Fruit fly (Drosophila melanogaster) whole organism, embryonic: ENCODE measurements around the gene CG15373.

ENCODE experiments used
- Awh ChIP-seq: fragments of 200-800 bp; sonication (Bioruptor generic); IDR thresholded peaks from 2 replicates; pipeline ENCODE4, ENCODE4 v1.3.6; 2022; ENCODE audit warnings: missing biosample characterization, missing genetic modification characterization
- B-H2 ChIP-seq: fragments of 200-800 bp; sonication (Bioruptor generic); optimal IDR thresholded peaks from 2 replicates; lab custom pipeline; 2018; ENCODE audit warnings: missing biosample characterization, mild to moderate bottlenecking, missing genetic modification characterization
- CG10147 ChIP-seq: fragments of 200-800 bp; sonication (Bioruptor generic); optimal IDR thresholded peaks from 2 replicates; lab custom pipeline; 2019; ENCODE audit warnings: missing biosample characterization, mild to moderate bottlenecking, missing genetic modification characterization, moderate library complexity
- CG1024 ChIP-seq: fragments of 200-800 bp; sonication (Bioruptor generic); IDR thresholded peaks from 2 replicates; pipeline ENCODE4 v1.3.6; 2022; ENCODE audit warnings: missing biosample characterization, missing genetic modification characterization
- CG13123 ChIP-seq: fragments of 200-800 bp; sonication (Bioruptor generic); optimal IDR thresholded peaks from 2 replicates; lab custom pipeline; 2016; ENCODE audit warnings: missing biosample characterization, missing genetic modification characterization
- CG13894 ChIP-seq: fragments of 200-800 bp; sonication (Bioruptor generic); optimal IDR thresholded peaks from 3 replicates; lab custom pipeline; 2018; ENCODE audit warnings: missing biosample characterization, mild to moderate bottlenecking, missing genetic modification characterization, moderate library complexity
- CG14014 ChIP-seq: fragments of 200-800 bp; sonication (Bioruptor generic); IDR thresholded peaks from 2 replicates; pipeline ENCODE4 v1.3.6; 2022; ENCODE audit warnings: missing biosample characterization, missing genetic modification characterization
- CG17186 ChIP-seq: fragments of 200-800 bp; sonication (Bioruptor generic); optimal IDR thresholded peaks from 3 replicates; lab custom pipeline; 2017; ENCODE audit warnings: missing biosample characterization, missing genetic modification reagents, missing genetic modification characterization
- CG18764 ChIP-seq: fragments of 200-800 bp; sonication (Bioruptor generic); optimal IDR thresholded peaks from 3 replicates; lab custom pipeline; 2016; ENCODE audit warnings: missing biosample characterization, missing genetic modification characterization
- CG2120 ChIP-seq: fragments of 200-800 bp; sonication (Bioruptor generic); optimal IDR thresholded peaks from 3 replicates; lab custom pipeline; 2016; ENCODE audit warnings: missing biosample characterization, missing genetic modification characterization
- CG2678 ChIP-seq: fragments of 200-800 bp; sonication (Bioruptor generic); optimal IDR thresholded peaks from 3 replicates; lab custom pipeline; 2019; ENCODE audit warnings: missing biosample characterization, mild to moderate bottlenecking, missing genetic modification characterization, moderate library complexity
- CG34376 ChIP-seq: fragments of 200-800 bp; sonication (Bioruptor generic); optimal IDR thresholded peaks from 2 replicates; lab custom pipeline; 2018; ENCODE audit warnings: missing biosample characterization, mild to moderate bottlenecking, missing genetic modification characterization
- CG4360 ChIP-seq: fragments of 200-800 bp; sonication (Bioruptor generic); IDR thresholded peaks from 2 replicates; pipeline ENCODE4 v1.3.6; 2022; ENCODE audit warnings: missing biosample characterization, missing genetic modification characterization
- CG4424 ChIP-seq: fragments of 200-800 bp; sonication (Bioruptor generic); optimal IDR thresholded peaks from 3 replicates; lab custom pipeline; 2016; ENCODE audit warnings: missing biosample characterization, missing genetic modification characterization
- CG6765 ChIP-seq: fragments of 200-800 bp; sonication (Bioruptor generic); optimal IDR thresholded peaks from 3 replicates; lab custom pipeline; 2017; ENCODE audit warnings: missing biosample characterization, mild to moderate bottlenecking, missing genetic modification characterization
- CG6854 ChIP-seq: fragments of 200-800 bp; sonication (Bioruptor generic); optimal IDR thresholded peaks from 3 replicates; lab custom pipeline; 2017; ENCODE audit warnings: missing biosample characterization, mild to moderate bottlenecking, missing genetic modification characterization
- CG7987 ChIP-seq: fragments of 200-800 bp; sonication (Bioruptor generic); optimal IDR thresholded peaks from 2 replicates; lab custom pipeline; 2018; ENCODE audit warnings: missing biosample characterization, mild to moderate bottlenecking, missing genetic modification characterization, moderate library complexity
- CG8478 ChIP-seq: fragments of >200 bp; optimal IDR thresholded peaks from 2 replicates; lab custom pipeline; 2018
- CG9727 ChIP-seq: fragments of 200-800 bp; sonication (Bioruptor generic); optimal IDR thresholded peaks from 3 replicates; lab custom pipeline; 2017; ENCODE audit warnings: missing biosample characterization, mild to moderate bottlenecking, missing genetic modification characterization
- Chrac-16 ChIP-seq: fragments of 200-800 bp; sonication (Bioruptor generic); optimal IDR thresholded peaks from 3 replicates; lab custom pipeline; 2016; ENCODE audit warnings: missing biosample characterization, missing genetic modification characterization
- Doc3 ChIP-seq: fragments of 200-800 bp; sonication (Bioruptor generic); IDR thresholded peaks from 3 replicates; pipeline ENCODE4 v1.3.6; 2022; ENCODE audit warnings: missing biosample characterization, missing genetic modification characterization; ENCODE audit not compliant: partially characterized antibody
- Dp ChIP-seq: fragments of 200-800 bp; sonication (Bioruptor generic); optimal IDR thresholded peaks from 2 replicates; lab custom pipeline; 2018; ENCODE audit warnings: missing biosample characterization, mild to moderate bottlenecking, missing genetic modification characterization, moderate library complexity
- E2f2 ChIP-seq: fragments of 200-800 bp; sonication (Bioruptor generic); IDR thresholded peaks from 2 replicates; pipeline ENCODE4 v1.3.6; 2022; ENCODE audit warnings: missing biosample characterization, missing genetic modification characterization
- ERR ChIP-seq: fragments of 200-800 bp; sonication (Bioruptor generic); optimal IDR thresholded peaks from 2 replicates; lab custom pipeline; 2016; ENCODE audit warnings: missing biosample characterization, missing genetic modification characterization
- Elba2 ChIP-seq: fragments of 200-800 bp; sonication (Bioruptor generic); optimal IDR thresholded peaks from 3 replicates; lab custom pipeline; 2016; ENCODE audit warnings: missing biosample characterization, missing genetic modification characterization
- HLHmδ ChIP-seq: fragments of 200-800 bp; sonication (Bioruptor generic); optimal IDR thresholded peaks from 2 replicates; lab custom pipeline; 2018; ENCODE audit warnings: missing biosample characterization, mild to moderate bottlenecking, missing genetic modification characterization, moderate library complexity
- Hmx ChIP-seq: fragments of 200-800 bp; sonication (Bioruptor generic); optimal IDR thresholded peaks from 2 replicates; lab custom pipeline; 2016; ENCODE audit warnings: missing biosample characterization, missing genetic modification characterization
- Kr ChIP-seq: fragments of 200-800 bp; sonication (Bioruptor generic); optimal IDR thresholded peaks from 2 replicates; lab custom pipeline; 2017; ENCODE audit warnings: missing biosample characterization, mild to moderate bottlenecking, missing genetic modification characterization
- Meics ChIP-seq: fragments of 200-800 bp; sonication (Bioruptor generic); optimal IDR thresholded peaks from 2 replicates; lab custom pipeline; 2017; ENCODE audit warnings: missing biosample characterization, mild to moderate bottlenecking, missing genetic modification characterization
- Poxn ChIP-seq: fragments of 200-800 bp; sonication (Bioruptor generic); IDR thresholded peaks from 2 replicates; pipeline ENCODE4 v1.3.6; 2022; ENCODE audit warnings: missing biosample characterization, missing genetic modification characterization
- Sry-β ChIP-seq: fragments of 200-800 bp; sonication (Bioruptor generic); optimal IDR thresholded peaks from 2 replicates; lab custom pipeline; 2018; ENCODE audit warnings: missing biosample characterization, mild to moderate bottlenecking, missing genetic modification characterization, moderate library complexity
- bcd ChIP-seq: fragments of 200-800 bp; sonication (Bioruptor generic); optimal IDR thresholded peaks from 2 replicates; lab custom pipeline; 2017; ENCODE audit warnings: missing biosample characterization, mild to moderate bottlenecking, missing genetic modification characterization
- cas ChIP-seq: fragments of 200-800 bp; sonication (Bioruptor generic); IDR thresholded peaks from 2 replicates; pipeline ENCODE4 v1.3.6; 2022; ENCODE audit warnings: missing biosample characterization, missing genetic modification characterization
- cato ChIP-seq: fragments of 200-800 bp; sonication (Bioruptor generic); optimal IDR thresholded peaks from 2 replicates; lab custom pipeline; 2016; ENCODE audit warnings: missing biosample characterization, missing genetic modification characterization, borderline replicate concordance
- chm ChIP-seq: fragments of 200-800 bp; sonication (Bioruptor generic); IDR thresholded peaks from 2 replicates; pipeline ENCODE4 v1.3.6; 2022; ENCODE audit warnings: missing biosample characterization, missing genetic modification characterization
- emc ChIP-seq: fragments of 200-800 bp; sonication (Bioruptor generic); optimal IDR thresholded peaks from 2 replicates; lab custom pipeline; 2016; ENCODE audit warnings: missing biosample characterization, missing genetic modification characterization
- eve ChIP-seq, 2 experiments: fragments of >200 bp; optimal IDR thresholded peaks; 2 replicates each; lab custom pipeline; 2017; ENCODE audit warnings: missing biosample characterization in 2 of 2, missing genetic modification characterization in 2 of 2
- ewg ChIP-seq: fragments of 200-800 bp; sonication (Bioruptor generic); optimal IDR thresholded peaks from 3 replicates; lab custom pipeline; 2017; ENCODE audit warnings: mild to moderate bottlenecking, missing biosample characterization, missing genetic modification reagents, missing genetic modification characterization
- exex ChIP-seq: fragments of 200-800 bp; sonication (Bioruptor generic); optimal IDR thresholded peaks from 4 replicates; lab custom pipeline; 2018; ENCODE audit warnings: missing biosample characterization, mild to moderate bottlenecking, missing genetic modification characterization, moderate library complexity
- fd64A ChIP-seq: fragments of 200-800 bp; sonication (Bioruptor generic); optimal IDR thresholded peaks from 3 replicates; lab custom pipeline; 2018; ENCODE audit warnings: missing biosample characterization, mild to moderate bottlenecking, missing genetic modification characterization
- gcm ChIP-seq: fragments of 200-800 bp; sonication (Bioruptor generic); optimal IDR thresholded peaks from 2 replicates; lab custom pipeline; 2019; ENCODE audit warnings: missing biosample characterization, mild to moderate bottlenecking, missing genetic modification characterization, moderate library complexity
- her ChIP-seq: fragments of 200-800 bp; sonication (Bioruptor generic); optimal IDR thresholded peaks from 2 replicates; lab custom pipeline; 2016; ENCODE audit warnings: missing biosample characterization, missing genetic modification characterization
- ken ChIP-seq: fragments of 200-800 bp; sonication (Bioruptor generic); IDR thresholded peaks from 3 replicates; pipeline ENCODE4 v1.3.6; 2022; ENCODE audit warnings: missing biosample characterization, missing genetic modification characterization
- mld ChIP-seq: fragments of 200-800 bp; sonication (Bioruptor generic); IDR thresholded peaks from 3 replicates; pipeline ENCODE4 v1.3.6; 2022; ENCODE audit warnings: missing biosample characterization, missing genetic modification characterization; ENCODE audit not compliant: partially characterized antibody
- nerfin-1 ChIP-seq: fragments of 200-800 bp; sonication (Bioruptor generic); optimal IDR thresholded peaks from 3 replicates; lab custom pipeline; 2019; ENCODE audit warnings: missing biosample characterization, mild to moderate bottlenecking, missing genetic modification characterization, moderate library complexity
- pfk ChIP-seq: fragments of 200-800 bp; sonication (Bioruptor generic); optimal IDR thresholded peaks from 2 replicates; lab custom pipeline; 2018; ENCODE audit warnings: missing biosample characterization, mild to moderate bottlenecking, missing genetic modification characterization, moderate library complexity
- pho ChIP-seq: fragments of 200-800 bp; sonication (Bioruptor generic); optimal IDR thresholded peaks from 2 replicates; lab custom pipeline; 2016; ENCODE audit warnings: missing biosample characterization, missing genetic modification characterization
- run ChIP-seq: fragments of 200-800 bp; sonication (Bioruptor generic); optimal IDR thresholded peaks from 3 replicates; lab custom pipeline; 2018; ENCODE audit warnings: missing biosample characterization, mild to moderate bottlenecking, missing genetic modification characterization
- wdn ChIP-seq: fragments of 200-800 bp; sonication (Bioruptor generic); IDR thresholded peaks from 2 replicates; pipeline ENCODE4 v1.3.6; 2022; ENCODE audit warnings: missing biosample characterization, missing genetic modification characterization
- zen2 ChIP-seq: fragments of 200-800 bp; sonication (Bioruptor generic); IDR thresholded peaks from 3 replicates; pipeline ENCODE4 v1.3.6; 2022; ENCODE audit warnings: missing biosample characterization, missing genetic modification characterization; ENCODE audit not compliant: partially characterized antibody
- zfh1 ChIP-seq: fragments of 200-800 bp; sonication (Bioruptor generic); IDR thresholded peaks from 3 replicates; pipeline ENCODE4 v1.3.6; 2022; ENCODE audit warnings: missing biosample characterization, missing genetic modification characterization

Gene CG15373

dm6 chrX:18092810-18093222 lies 49.0 kb downstream of the CG15373 start, which contains the start of gene RhoGAP16F (continued):
- TF ChIP-seq B-H2 = peak; percentile 79
- no peak for TF ChIP-seq CG8478
- no peak for TF ChIP-seq CG17186 (GFP tag; lab: Kevin White, UChicago)
- peak; percentile 81 for TF ChIP-seq CG14014 (GFP tag; lab: Robert Waterston, UW)
- TF ChIP-seq CG6765 (GFP tag; lab: Kevin White, UChicago) = peak; percentile 62
- no peak for TF ChIP-seq Doc3
- TF ChIP-seq Chrac-16 = peak; percentile 90
- TF ChIP-seq her (GFP tag; lab: Kevin White, UChicago) = peak; percentile 29
- peak; percentile 72 for TF ChIP-seq CG18764 (GFP tag; lab: Kevin White, UChicago)
- TF ChIP-seq CG2120 = peak; percentile 92
- TF ChIP-seq cas (GFP tag; lab: Robert Waterston, UW) = 0 out of 2 replicates have a peak, but pooled peaks have one; percentile 25
- TF ChIP-seq Elba2 = peak; percentile 52
- TF ChIP-seq gcm (GFP tag; lab: Kevin White, UChicago) = peak; percentile 76
- TF ChIP-seq chm (GFP tag; lab: Robert Waterston, UW) = peak; percentile 73
- TF ChIP-seq CG9727 = peak; percentile 84
- no peak for TF ChIP-seq eve (GFP tag; optimal IDR thresholded peaks at IDR 0.05; lab: Kevin White, UChicago)
- peak; percentile 71 for TF ChIP-seq ewg (GFP tag; lab: Kevin White, UChicago)
- TF ChIP-seq Dp (GFP tag; lab: Kevin White, UChicago) = peak; percentile 74
- peak; percentile 45; the same call in 1 of the 2 replicates for TF ChIP-seq CG4360 (GFP tag; lab: Robert Waterston, UW)
- TF ChIP-seq Poxn (GFP tag; lab: Robert Waterston, UW) = no peak
- TF ChIP-seq pho (GFP tag; lab: Kevin White, UChicago) = peak; percentile 82
- no peak for TF ChIP-seq pfk (GFP tag; lab: Kevin White, UChicago)
- TF ChIP-seq emc (GFP tag; lab: Kevin White, UChicago) = no peak
- peak; percentile 67 for TF ChIP-seq Awh
- TF ChIP-seq CG7987 = peak; percentile 61
- TF ChIP-seq CG1024 = peak; percentile 63
- TF ChIP-seq zfh1 (GFP tag; lab: Robert Waterston, UW) = peak; percentile 90
- TF ChIP-seq Meics (GFP tag; lab: Kevin White, UChicago) = peak; percentile 83
- peak; percentile 67 for TF ChIP-seq nerfin-1
- peak; percentile 88 for TF ChIP-seq CG2678
- no peak for TF ChIP-seq zen2
- peak; percentile 24 for TF ChIP-seq CG6854 (GFP tag; lab: Kevin White, UChicago)
- TF ChIP-seq mld (GFP tag; lab: Robert Waterston, UW) = no peak
- no peak for TF ChIP-seq HLHmδ (GFP tag; lab: Kevin White, UChicago)
- peak; percentile 46 for TF ChIP-seq ERR (GFP tag; lab: Kevin White, UChicago)
- TF ChIP-seq wdn (GFP tag; lab: Robert Waterston, UW) = peak; percentile 80
- TF ChIP-seq fd64A (GFP tag; lab: Kevin White, UChicago) = peak; percentile 17
- peak; percentile 69 for TF ChIP-seq CG34376 (GFP tag; lab: Kevin White, UChicago)
- peak; percentile 83; the same call in 2 of the 3 replicates for TF ChIP-seq ken (GFP tag; lab: Robert Waterston, UW)
- TF ChIP-seq Kr (GFP tag; lab: Kevin White, UChicago) = no peak
- peak; percentile 80 for TF ChIP-seq CG10147 (GFP tag; lab: Kevin White, UChicago)
- TF ChIP-seq run (tag; lab: Kevin White, UChicago) = peak; percentile 40
- peak; percentile 72 for TF ChIP-seq cato (GFP tag; lab: Kevin White, UChicago)
- peak; percentile 54 for TF ChIP-seq Hmx (GFP tag; lab: Kevin White, UChicago)
- peak; percentile 57 for TF ChIP-seq exex
- peak; percentile 83 for TF ChIP-seq E2f2 (GFP tag; lab: Robert Waterston, UW)
- peak; percentile 50 for TF ChIP-seq CG13123 (GFP tag; lab: Kevin White, UChicago)
- peak; percentile 84 for TF ChIP-seq bcd (GFP tag; lab: Kevin White, UChicago)
- peak; percentile 80 for TF ChIP-seq CG13894
- peak; percentile 90 for TF ChIP-seq CG4424 (GFP tag; lab: Kevin White, UChicago)
- peak; percentile 6 for TF ChIP-seq Sry-β (GFP tag; lab: Kevin White, UChicago)
